Fruit fly (Drosophila melanogaster) whole organism: ENCODE measurements around the gene RasGAP1.

ENCODE experiments used
- CG8478 ChIP-seq: fragments of >200 bp; optimal IDR thresholded peaks from 2 replicates; lab custom pipeline; 2018; ENCODE audit warnings: inconsistent platforms
- Dll ChIP-seq: fragments of >200 bp; optimal IDR thresholded peaks from 2 replicates; lab custom pipeline; 2017
- EcR ChIP-seq, 2 experiments: fragments of >200 bp; optimal IDR thresholded peaks; 2 replicates each; lab custom pipeline; 2017; ENCODE audit warnings: missing biosample characterization in 2 of 2, missing genetic modification characterization in 2 of 2, missing genetic modification reagents in 2 of 2
- pan ChIP-seq: fragments of >200 bp; optimal IDR thresholded peaks from 2 replicates; lab custom pipeline; 2017
- psq ChIP-seq: fragments of >200 bp; optimal IDR thresholded peaks from 2 replicates; lab custom pipeline; 2017
- usp ChIP-seq: fragments of >200 bp; optimal IDR thresholded peaks from 2 replicates; lab custom pipeline; 2017; ENCODE audit warnings: missing biosample characterization, missing genetic modification characterization, mixed read lengths

DNA sequence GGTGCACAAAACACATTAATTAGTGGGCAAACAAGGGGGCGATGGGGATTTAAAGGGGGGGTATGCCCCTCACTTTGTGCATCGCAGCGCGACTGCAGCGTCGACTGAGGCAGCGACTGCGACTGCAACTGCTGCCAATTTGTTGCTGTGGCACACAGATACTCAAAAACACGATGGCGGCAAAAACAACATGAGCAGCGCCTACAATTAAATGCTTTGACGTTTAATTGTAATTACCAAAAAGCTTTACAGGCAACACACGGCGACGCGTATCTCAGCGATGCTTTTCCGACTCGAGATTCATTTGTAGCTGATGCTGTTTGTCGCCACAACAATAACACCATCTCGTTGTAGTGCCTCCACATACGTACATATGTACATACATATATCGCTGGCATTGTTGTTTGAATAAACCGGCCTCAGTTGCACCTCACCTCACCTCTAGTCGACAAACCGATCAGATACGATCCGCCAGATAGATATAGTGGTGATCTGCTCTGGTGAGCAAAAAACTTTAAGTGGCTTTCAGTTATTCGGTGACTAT, 33.9 kb downstream of the RasGAP1 start:
- TF ChIP-seq EcR (GFP tag; optimal IDR thresholded peaks at IDR 0.05; lab: Kevin White, UChicago) (no peak), pan (lab: Kevin White, UChicago) (no peak), usp (GFP tag; lab: Kevin White, UChicago) (no peak), psq (lab: Kevin White, UChicago) (no peak), Dll (lab: Kevin White, UChicago) (no peak), CG8478 (no peak)
